Worm (Caenorhabditis elegans) whole organism, late embryonic: ENCODE results near the gene lgc-31.

Experiments
- C08G9.2 ChIP-seq: sonication (generic microtip); optimal IDR thresholded peaks from 2 replicates; lab custom pipeline; 2016; ENCODE audit warnings: mild to moderate bottlenecking, missing genetic modification characterization, moderate library complexity, missing compliant biosample characterization
- F13H6.1 ChIP-seq: sonication (generic microtip); optimal IDR thresholded peaks from 2 replicates; lab custom pipeline; 2016; ENCODE audit warnings: missing genetic modification characterization, missing compliant biosample characterization
- K09A11.1 ChIP-seq: sonication (generic microtip); optimal IDR thresholded peaks from 2 replicates; lab custom pipeline; 2017; ENCODE audit warnings: antibody characterized with exemption, mild to moderate bottlenecking, missing genetic modification characterization, missing compliant biosample characterization; ENCODE audit not compliant: insufficient read depth
- T23F11.4 ChIP-seq: fragments of 200-800 bp; sonication (Bioruptor generic); optimal IDR thresholded peaks from 2 replicates; lab custom pipeline; 2018; ENCODE audit warnings: mild to moderate bottlenecking, missing genetic modification characterization, missing compliant biosample characterization
- ahr-1 ChIP-seq: sonication (generic microtip); optimal IDR thresholded peaks from 2 replicates; lab custom pipeline; 2016; ENCODE audit warnings: missing genetic modification characterization, missing compliant biosample characterization
- ceh-14 ChIP-seq: sonication (generic microtip); optimal IDR thresholded peaks from 2 replicates; lab custom pipeline; 2016; ENCODE audit warnings: missing genotype, missing genetic modification characterization, missing compliant biosample characterization
- ceh-18 ChIP-seq: sonication (generic microtip); optimal IDR thresholded peaks from 2 replicates; lab custom pipeline; 2016; ENCODE audit warnings: missing genetic modification characterization, missing compliant biosample characterization
- ceh-19 ChIP-seq: fragments of 200-800 bp; sonication (Bioruptor generic); optimal IDR thresholded peaks from 2 replicates; lab custom pipeline; 2018; ENCODE audit warnings: mild to moderate bottlenecking, missing genetic modification characterization, missing compliant biosample characterization
- ceh-2 ChIP-seq: sonication (generic microtip); optimal IDR thresholded peaks from 2 replicates; lab custom pipeline; 2016; ENCODE audit warnings: missing genotype, missing genetic modification characterization, missing compliant biosample characterization
- ceh-24 ChIP-seq: sonication (generic microtip); optimal IDR thresholded peaks from 2 replicates; lab custom pipeline; 2016; ENCODE audit warnings: mild to moderate bottlenecking, missing genetic modification characterization, missing compliant biosample characterization
- ceh-30 ChIP-seq: fragments of 150-350 bp; optimal IDR thresholded peaks from 2 replicates; lab custom pipeline; 2014; ENCODE audit warnings: missing biosample characterization, missing genetic modification characterization
- ceh-31 ChIP-seq: sonication (generic microtip); optimal IDR thresholded peaks from 2 replicates; lab custom pipeline; 2016; ENCODE audit warnings: missing genetic modification characterization, missing compliant biosample characterization
- ceh-45 ChIP-seq: fragments of 200-800 bp; sonication (Bioruptor generic); IDR thresholded peaks from 2 replicates; pipeline ENCODE4 v1.3.6; 2022; ENCODE audit warnings: missing genetic modification reagents, missing genetic modification characterization, missing compliant biosample characterization
- ceh-6 ChIP-seq: fragments of 200-800 bp; sonication (Bioruptor generic); optimal IDR thresholded peaks from 2 replicates; lab custom pipeline; 2018; ENCODE audit warnings: mild to moderate bottlenecking, missing genetic modification characterization, missing compliant biosample characterization
- ceh-9 ChIP-seq: sonication (generic microtip); optimal IDR thresholded peaks from 2 replicates; lab custom pipeline; 2016; ENCODE audit warnings: mild to moderate bottlenecking, missing genetic modification characterization, inconsistent platforms, missing compliant biosample characterization
- dmd-4 ChIP-seq: sonication (generic microtip); optimal IDR thresholded peaks from 2 replicates; lab custom pipeline; 2016; ENCODE audit warnings: borderline replicate concordance, missing genetic modification characterization, missing compliant biosample characterization
- dve-1 ChIP-seq: sonication (generic microtip); optimal IDR thresholded peaks from 2 replicates; lab custom pipeline; 2017; ENCODE audit warnings: antibody characterized with exemption, mild to moderate bottlenecking, missing genetic modification characterization, missing compliant biosample characterization
- elt-4 ChIP-seq: sonication (generic microtip); optimal IDR thresholded peaks from 2 replicates; lab custom pipeline; 2016; ENCODE audit warnings: missing genetic modification characterization, missing compliant biosample characterization
- ets-4 ChIP-seq: sonication (generic microtip); optimal IDR thresholded peaks from 2 replicates; lab custom pipeline; 2016; ENCODE audit warnings: missing genetic modification characterization, missing compliant biosample characterization
- eyg-1 ChIP-seq: sonication (generic microtip); optimal IDR thresholded peaks from 2 replicates; lab custom pipeline; 2016; ENCODE audit warnings: missing genotype, missing genetic modification characterization, missing compliant biosample characterization
- fax-1 ChIP-seq: sonication (generic microtip); optimal IDR thresholded peaks from 2 replicates; lab custom pipeline; 2016; ENCODE audit warnings: missing genotype, missing genetic modification characterization, missing compliant biosample characterization
- fkh-10 ChIP-seq: fragments of 150-350 bp; optimal IDR thresholded peaks from 2 replicates; lab custom pipeline; 2014; ENCODE audit warnings: missing biosample characterization, missing genetic modification reagents, missing genetic modification characterization
- fkh-6 ChIP-seq: sonication (generic microtip); optimal IDR thresholded peaks from 2 replicates; lab custom pipeline; 2016; ENCODE audit warnings: missing genetic modification characterization, missing compliant biosample characterization
- hlh-13 ChIP-seq: fragments of 200-800 bp; sonication (Bioruptor generic); optimal IDR thresholded peaks from 2 replicates; lab custom pipeline; 2018; ENCODE audit warnings: mild to moderate bottlenecking, missing genetic modification characterization, missing compliant biosample characterization
- hlh-15 ChIP-seq: sonication (generic microtip); optimal IDR thresholded peaks from 2 replicates; lab custom pipeline; 2016; ENCODE audit warnings: missing genetic modification characterization, missing compliant biosample characterization
- hlh-8 ChIP-seq: sonication (generic microtip); optimal IDR thresholded peaks from 2 replicates; lab custom pipeline; 2016; ENCODE audit warnings: missing genotype, missing genetic modification characterization, missing compliant biosample characterization
- lim-6 ChIP-seq: sonication (generic microtip); optimal IDR thresholded peaks from 2 replicates; lab custom pipeline; 2016; ENCODE audit warnings: missing genetic modification characterization, missing compliant biosample characterization
- madf-2 ChIP-seq: sonication (generic microtip); optimal IDR thresholded peaks from 2 replicates; lab custom pipeline; 2017; ENCODE audit warnings: missing genetic modification characterization, missing compliant biosample characterization
- mec-3 ChIP-seq: sonication (generic microtip); optimal IDR thresholded peaks from 2 replicates; lab custom pipeline; 2016; ENCODE audit warnings: borderline replicate concordance, missing genetic modification characterization, missing compliant biosample characterization
- nhr-11 ChIP-seq: fragments of 150-350 bp; optimal IDR thresholded peaks from 2 replicates; lab custom pipeline; 2014; ENCODE audit warnings: missing biosample characterization, missing genetic modification characterization
- nhr-232 ChIP-seq: sonication (generic microtip); optimal IDR thresholded peaks from 2 replicates; lab custom pipeline; 2016; ENCODE audit warnings: missing genetic modification characterization, missing compliant biosample characterization
- npax-4 ChIP-seq: sonication (generic microtip); optimal IDR thresholded peaks from 2 replicates; lab custom pipeline; 2016; ENCODE audit warnings: missing genetic modification characterization, missing compliant biosample characterization
- odd-2 ChIP-seq: sonication (generic microtip); optimal IDR thresholded peaks from 2 replicates; lab custom pipeline; 2017; ENCODE audit warnings: antibody characterized with exemption, mild to moderate bottlenecking, missing genetic modification characterization, missing compliant biosample characterization
- pag-3 ChIP-seq: sonication (generic microtip); optimal IDR thresholded peaks from 2 replicates; lab custom pipeline; 2016; ENCODE audit warnings: missing compliant biosample characterization, missing genetic modification characterization, borderline replicate concordance
- pha-2 ChIP-seq: sonication (generic microtip); optimal IDR thresholded peaks from 2 replicates; lab custom pipeline; 2017; ENCODE audit warnings: mild to moderate bottlenecking, missing genetic modification characterization, missing compliant biosample characterization
- pha-4 ChIP-seq: fragments of 150-350 bp; optimal IDR thresholded peaks from 2 replicates; lab custom pipeline; 2018; ENCODE audit warnings: missing biosample characterization, missing genetic modification reagents, missing genetic modification characterization
- pqm-1 ChIP-seq: sonication (generic microtip); optimal IDR thresholded peaks from 2 replicates; lab custom pipeline; 2016; ENCODE audit warnings: missing genetic modification characterization, missing compliant biosample characterization
- pros-1 ChIP-seq: fragments of 150-350 bp; optimal IDR thresholded peaks from 2 replicates; lab custom pipeline; 2014; ENCODE audit warnings: missing biosample characterization, missing genetic modification reagents, missing genetic modification characterization
- sdc-2 ChIP-seq: sonication (generic microtip); optimal IDR thresholded peaks from 2 replicates; lab custom pipeline; 2016; ENCODE audit warnings: missing genotype, missing genetic modification characterization, missing compliant biosample characterization
- syd-9 ChIP-seq: sonication (generic microtip); optimal IDR thresholded peaks from 2 replicates; lab custom pipeline; 2016; ENCODE audit warnings: mild to moderate bottlenecking, missing genetic modification characterization, moderate library complexity, missing compliant biosample characterization
- tbx-2 ChIP-seq: sonication (generic microtip); optimal IDR thresholded peaks from 2 replicates; lab custom pipeline; 2016; ENCODE audit warnings: missing genetic modification characterization, missing compliant biosample characterization
- tbx-7 ChIP-seq: sonication (generic microtip); optimal IDR thresholded peaks from 2 replicates; lab custom pipeline; 2016; ENCODE audit warnings: missing genotype, missing genetic modification characterization, missing compliant biosample characterization
- unc-42 ChIP-seq: sonication (generic microtip); optimal IDR thresholded peaks from 2 replicates; lab custom pipeline; 2016; ENCODE audit warnings: missing genotype, missing genetic modification characterization, missing compliant biosample characterization
- zip-5 ChIP-seq: sonication (generic microtip); optimal IDR thresholded peaks from 2 replicates; lab custom pipeline; 2016; ENCODE audit warnings: missing genetic modification characterization, missing compliant biosample characterization
- ztf-16 ChIP-seq: sonication (generic microtip); optimal IDR thresholded peaks from 2 replicates; lab custom pipeline; 2017; ENCODE audit warnings: missing genetic modification characterization, missing compliant biosample characterization

The lgc-31 gene

DNA sequence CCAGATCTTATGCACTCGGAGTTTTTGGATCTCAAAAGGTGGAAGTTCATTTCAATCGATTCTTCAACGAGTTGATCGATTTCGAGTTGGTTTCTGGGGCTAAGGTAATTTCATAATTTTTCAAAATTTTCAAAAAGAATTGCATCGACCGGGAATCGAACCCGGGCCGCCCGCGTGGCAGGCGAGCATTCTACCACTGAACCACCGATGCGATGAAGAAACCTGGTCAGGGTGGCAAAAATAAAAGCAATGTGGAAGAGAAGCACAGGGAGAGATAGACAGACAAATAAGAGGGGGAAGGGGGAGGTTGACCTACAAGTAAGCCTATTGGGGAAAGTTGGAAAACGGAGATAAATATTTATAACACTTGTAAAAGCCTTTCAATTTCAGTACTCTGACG is 16.8 kb downstream of the lgc-31 start (continued):
- TF ChIP-seq ceh-31 (tag; lab: Kevin White, UChicago) (peak; percentile 2), ceh-19 (GFP tag; lab: Kevin White, UChicago) (peak; percentile 51)
- TF ChIP-seq, all 69 proteins: peak for 21

DNA sequence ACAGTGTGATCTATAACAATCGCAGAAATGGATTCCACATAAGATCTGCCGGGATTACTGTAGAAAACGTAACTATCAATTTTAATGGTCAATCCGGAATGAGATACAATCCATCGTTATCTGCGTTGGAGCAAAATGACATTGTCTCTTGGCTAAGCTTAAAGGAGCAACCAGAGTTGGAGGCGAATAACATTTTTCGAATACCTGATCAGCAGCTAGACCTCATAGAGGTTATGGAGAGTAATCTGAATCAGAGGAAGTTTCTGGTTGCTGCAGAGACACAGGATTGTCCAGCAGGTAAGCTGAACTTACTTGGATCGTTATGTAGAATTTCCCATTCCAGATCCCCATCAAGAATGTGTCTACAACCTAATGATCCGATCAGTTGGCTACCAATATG is 18.2 kb downstream of the lgc-31 start:
- TF ChIP-seq C08G9.2 (no peak), ets-4 (no peak), pha-4 (tag; lab: Kevin White, UChicago) (no peak)
- TF ChIP-seq, all 69 proteins: peak for 0

DNA sequence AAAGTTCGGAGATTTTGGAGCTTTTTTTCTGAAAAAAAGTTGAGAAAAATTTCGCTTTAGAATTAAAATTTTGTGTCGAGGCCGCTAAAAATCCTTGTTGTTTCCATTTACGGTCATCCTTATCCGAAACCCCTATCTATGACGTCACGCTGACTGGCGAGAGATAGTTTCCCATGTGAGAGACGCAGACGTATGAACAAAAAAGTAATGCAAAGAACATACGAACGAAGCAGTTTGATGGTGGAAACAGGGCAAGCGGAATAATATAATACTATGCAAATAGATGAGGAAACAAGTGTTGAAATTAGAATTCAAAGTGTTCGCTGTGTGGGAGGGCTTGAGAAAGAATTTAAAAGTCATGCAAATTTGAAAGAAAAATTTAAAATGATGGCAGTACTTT is 22.7 kb downstream of the lgc-31 start:
- TF ChIP-seq npax-4 (no peak), hlh-15 (tag; lab: Kevin White, UChicago) (no peak), C08G9.2 (no peak), ets-4 (no peak)

DNA sequence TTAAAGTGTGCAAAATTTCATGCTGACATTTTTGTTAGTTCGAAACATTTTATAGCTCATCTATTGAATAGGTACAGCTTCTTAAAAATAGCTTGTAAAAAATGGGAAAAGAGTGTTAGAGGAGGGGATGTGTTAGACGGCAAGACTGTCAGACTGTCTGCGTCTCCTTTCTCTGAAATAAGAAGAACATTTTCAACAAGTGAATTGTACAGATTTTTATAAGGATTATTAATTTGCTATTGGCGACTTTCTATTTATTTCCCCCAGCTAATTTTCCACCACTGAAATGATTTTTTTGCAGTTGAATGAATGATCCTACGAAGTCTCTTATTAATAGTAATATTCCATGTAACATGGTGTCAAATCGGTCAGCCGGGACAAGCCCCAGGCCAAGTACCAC is 23.4 kb downstream of the lgc-31 start, which contains the start of gene C06B8.7:
C06B8.7 (plus strand) TSS at position 301 of the 400 bp plus-strand sequence.
- TF ChIP-seq ceh-2 (tag; lab: Kevin White, UChicago) (no peak), hlh-13 (GFP tag; lab: Kevin White, UChicago) (no peak)

DNA sequence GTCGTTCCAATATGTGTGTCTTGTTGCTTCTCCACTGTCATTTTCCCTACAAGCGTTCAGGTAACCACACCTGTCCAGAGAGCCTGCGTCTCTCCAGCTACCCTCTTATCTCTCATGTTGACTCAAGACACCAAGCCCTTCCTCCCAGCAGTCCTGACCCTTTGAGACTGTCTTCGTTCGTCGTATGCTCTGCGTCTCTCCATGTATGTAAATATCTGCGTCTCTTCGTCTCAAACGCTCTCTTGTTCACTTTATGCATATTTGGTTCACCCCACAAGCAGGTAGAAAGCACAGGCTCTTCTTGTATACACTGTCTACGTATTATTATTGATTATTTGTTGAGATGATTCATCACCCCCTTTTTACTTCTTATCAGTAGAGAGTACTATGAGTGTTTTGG is 24.1 kb downstream of the lgc-31 start:
- TF ChIP-seq eyg-1 (tag; lab: Kevin White, UChicago) (no peak), ztf-16 (no peak), pqm-1 (tag; lab: Kevin White, UChicago) (no peak), ceh-9 (no peak), odd-2 (tag; lab: Kevin White, UChicago) (no peak), F13H6.1 (tag; lab: Kevin White, UChicago) (no peak), unc-42 (tag; lab: Kevin White, UChicago) (no peak), lim-6 (tag; lab: Kevin White, UChicago) (no peak), npax-4 (no peak), ceh-31 (tag; lab: Kevin White, UChicago) (no peak), dve-1 (no peak), pros-1 (tag; lab: Kevin White, UChicago) (peak; percentile 9), ahr-1 (tag; lab: Kevin White, UChicago) (no peak), ets-4 (peak; percentile 15), tbx-2 (tag; lab: Kevin White, UChicago) (peak; percentile 63), fax-1 (tag; lab: Kevin White, UChicago) (no peak), K09A11.1 (tag; lab: Kevin White, UChicago) (no peak), syd-9 (tag; lab: Kevin White, UChicago) (no peak), sdc-2 (tag; lab: Kevin White, UChicago) (no peak), dmd-4 (tag; lab: Kevin White, UChicago) (no peak), tbx-7 (tag; lab: Kevin White, UChicago) (no peak), T23F11.4 (GFP tag; lab: Kevin White, UChicago) (no peak), pha-2 (tag; lab: Kevin White, UChicago) (no peak), nhr-11 (tag; lab: Kevin White, UChicago) (no peak), ceh-18 (no peak), elt-4 (tag; lab: Kevin White, UChicago) (no peak), nhr-232 (no peak), ceh-45 (GFP tag; lab: Robert Waterston, UW) (no peak), hlh-8 (no peak), ceh-14 (tag; lab: Kevin White, UChicago) (no peak), ceh-2 (tag; lab: Kevin White, UChicago) (peak; percentile 8), pag-3 (tag; lab: Kevin White, UChicago) (no peak), pha-4 (tag; lab: Kevin White, UChicago) (no peak), zip-5 (tag; lab: Kevin White, UChicago) (no peak), ceh-19 (GFP tag; lab: Kevin White, UChicago) (no peak), fkh-6 (no peak), C08G9.2 (no peak), ceh-6 (no peak), ceh-24 (no peak), ceh-30 (tag; lab: Kevin White, UChicago) (no peak), mec-3 (no peak), madf-2 (tag; lab: Kevin White, UChicago) (no peak), fkh-10 (no peak)
